Fruit fly (Drosophila melanogaster) whole organism, prepupa: Measurements from ENCODE around the gene CG6420.
A peak's percentile ranks its signal among the peaks of the same experiment; 100 is the strongest.

ENCODE experiments used
- Blimp-1 ChIP-seq: fragments of 200-800 bp; sonication (Bioruptor generic); optimal IDR thresholded peaks from 3 replicates; lab custom pipeline; 2017; ENCODE audit warnings: missing biosample characterization, missing genetic modification characterization, mild to moderate bottlenecking, moderate library complexity, missing genetic modification reagents
- CG10631 ChIP-seq: fragments of 200-800 bp; sonication (Bioruptor generic); optimal IDR thresholded peaks from 2 replicates; lab custom pipeline; 2016; ENCODE audit warnings: missing biosample characterization, missing genetic modification characterization
- CG11294 ChIP-seq: fragments of 200-800 bp; sonication (Bioruptor generic); IDR thresholded peaks from 2 replicates; pipeline ENCODE4 v1.3.6; 2022; ENCODE audit warnings: missing biosample characterization, missing genetic modification characterization
- CG11762 ChIP-seq: fragments of 200-800 bp; sonication (Bioruptor generic); optimal IDR thresholded peaks from 3 replicates; lab custom pipeline; 2016; ENCODE audit warnings: missing biosample characterization, missing genetic modification characterization; ENCODE audit not compliant: insufficient read depth
- CG11902 ChIP-seq: fragments of 200-800 bp; sonication (Bioruptor generic); optimal IDR thresholded peaks from 3 replicates; lab custom pipeline; 2016; ENCODE audit warnings: missing biosample characterization, missing genetic modification characterization
- CG3032 ChIP-seq: fragments of 200-800 bp; optimal IDR thresholded peaks from 2 replicates; lab custom pipeline; 2019; ENCODE audit warnings: missing biosample characterization, mild to moderate bottlenecking, missing genetic modification characterization, moderate library complexity
- CG31627 ChIP-seq: fragments of 200-800 bp; sonication (Bioruptor generic); optimal IDR thresholded peaks from 3 replicates; lab custom pipeline; 2016; ENCODE audit warnings: missing biosample characterization, missing genetic modification characterization
- CG32006 ChIP-seq: fragments of 200-800 bp; sonication (Bioruptor generic); optimal IDR thresholded peaks from 3 replicates; lab custom pipeline; 2017; ENCODE audit warnings: missing biosample characterization, mild to moderate bottlenecking, missing genetic modification characterization
- CG4318 ChIP-seq: fragments of 200-800 bp; sonication (Bioruptor generic); optimal IDR thresholded peaks from 3 replicates; lab custom pipeline; 2017; ENCODE audit warnings: missing biosample characterization, mild to moderate bottlenecking, missing genetic modification characterization
- CG6792 ChIP-seq: fragments of 200-800 bp; sonication (Bioruptor generic); optimal IDR thresholded peaks from 3 replicates; lab custom pipeline; 2016; ENCODE audit warnings: missing biosample characterization, missing genetic modification characterization
- CG6808 ChIP-seq: fragments of 200-800 bp; sonication (Bioruptor generic); optimal IDR thresholded peaks from 3 replicates; lab custom pipeline; 2017; ENCODE audit warnings: missing biosample characterization, missing genetic modification characterization, mild to moderate bottlenecking, moderate library complexity, missing genetic modification reagents
- CG7368 ChIP-seq: fragments of 200-800 bp; sonication (Bioruptor generic); optimal IDR thresholded peaks from 3 replicates; lab custom pipeline; 2016; ENCODE audit warnings: missing biosample characterization, missing genetic modification characterization
- CG8119 ChIP-seq: fragments of 200-800 bp; sonication (Bioruptor generic); IDR thresholded peaks from 3 replicates; pipeline ENCODE4 v1.3.6; 2022; ENCODE audit warnings: missing biosample characterization, missing genetic modification characterization
- CG8632 ChIP-seq: fragments of 200-800 bp; sonication (Bioruptor generic); optimal IDR thresholded peaks from 3 replicates; lab custom pipeline; 2016; ENCODE audit warnings: missing biosample characterization, missing genetic modification characterization
- CG9139 ChIP-seq: fragments of 200-800 bp; sonication (Bioruptor generic); optimal IDR thresholded peaks from 3 replicates; lab custom pipeline; 2017; ENCODE audit warnings: missing biosample characterization, mild to moderate bottlenecking, missing genetic modification characterization
- Eip78C ChIP-seq: fragments of 200-800 bp; sonication (Bioruptor generic); peaks from one replicate; lab custom pipeline; 2016; ENCODE audit warnings: missing biosample characterization, missing genetic modification characterization
- Ets21C ChIP-seq: fragments of 200-800 bp; sonication (Bioruptor generic); optimal IDR thresholded peaks from 3 replicates; lab custom pipeline; 2016; ENCODE audit warnings: missing biosample characterization, missing genetic modification characterization
- Hr39 ChIP-seq: fragments of 200-800 bp; sonication (Bioruptor generic); optimal IDR thresholded peaks from 2 replicates; lab custom pipeline; 2016; ENCODE audit warnings: missing biosample characterization, missing genetic modification characterization
- Hr4 ChIP-seq: fragments of 200-800 bp; sonication (Bioruptor generic); optimal IDR thresholded peaks from 3 replicates; lab custom pipeline; 2016; ENCODE audit warnings: missing biosample characterization, missing genetic modification characterization
- Met ChIP-seq: fragments of 200-800 bp; sonication (Bioruptor generic); optimal IDR thresholded peaks from 3 replicates; lab custom pipeline; 2016; ENCODE audit warnings: missing biosample characterization, missing genetic modification characterization
- Smox ChIP-seq: fragments of 200-800 bp; sonication (Bioruptor generic); optimal IDR thresholded peaks from 3 replicates; lab custom pipeline; 2016; ENCODE audit warnings: missing biosample characterization, missing genetic modification characterization
- Sox15 ChIP-seq: fragments of 200-800 bp; sonication (Bioruptor generic); optimal IDR thresholded peaks from 3 replicates; lab custom pipeline; 2016; ENCODE audit warnings: missing biosample characterization, missing genetic modification characterization
- achi ChIP-seq: fragments of 200-800 bp; sonication (Bioruptor generic); optimal IDR thresholded peaks from 3 replicates; lab custom pipeline; 2016; ENCODE audit warnings: missing biosample characterization, missing genetic modification characterization
- dac ChIP-seq: fragments of 200-800 bp; sonication (Bioruptor generic); optimal IDR thresholded peaks from 2 replicates; lab custom pipeline; 2017; ENCODE audit warnings: missing biosample characterization, mild to moderate bottlenecking, missing genetic modification characterization
- eg ChIP-seq: fragments of 200-800 bp; sonication (Bioruptor generic); IDR thresholded peaks from 3 replicates; pipeline ENCODE4 v1.3.6; 2022; ENCODE audit warnings: missing biosample characterization, missing genetic modification characterization
- esn ChIP-seq: fragments of 200-800 bp; sonication (Bioruptor generic); optimal IDR thresholded peaks from 2 replicates; lab custom pipeline; 2016; ENCODE audit warnings: missing biosample characterization, mild to moderate bottlenecking, missing genetic modification characterization, moderate library complexity
- fd85E ChIP-seq: fragments of 200-800 bp; sonication (Bioruptor generic); optimal IDR thresholded peaks from 3 replicates; lab custom pipeline; 2016; ENCODE audit warnings: missing biosample characterization, missing genetic modification characterization
- lz ChIP-seq: fragments of 200-800 bp; sonication (Bioruptor generic); optimal IDR thresholded peaks from 3 replicates; lab custom pipeline; 2016; ENCODE audit warnings: missing biosample characterization, missing genetic modification characterization
- pdm3 ChIP-seq: fragments of 200-800 bp; sonication (Bioruptor generic); optimal IDR thresholded peaks from 3 replicates; lab custom pipeline; 2016; ENCODE audit warnings: missing biosample characterization, missing genetic modification characterization
- spab ChIP-seq: fragments of 200-800 bp; sonication (Bioruptor generic); optimal IDR thresholded peaks from 2 replicates; lab custom pipeline; 2017; ENCODE audit warnings: missing biosample characterization, mild to moderate bottlenecking, missing genetic modification characterization, missing genetic modification reagents
- svp ChIP-seq: fragments of 200-800 bp; sonication (Bioruptor generic); peaks from one replicate; lab custom pipeline; 2016; ENCODE audit warnings: missing biosample characterization, missing genetic modification characterization
- topi ChIP-seq: fragments of 200-800 bp; sonication (Bioruptor generic); optimal IDR thresholded peaks from 3 replicates; lab custom pipeline; 2016; ENCODE audit warnings: missing biosample characterization, missing genetic modification characterization
- vri ChIP-seq: fragments of 200-800 bp; sonication (Bioruptor generic); optimal IDR thresholded peaks from 3 replicates; lab custom pipeline; 2016; ENCODE audit warnings: missing biosample characterization, mild to moderate bottlenecking, missing genetic modification characterization

The CG6420 gene

DNA sequence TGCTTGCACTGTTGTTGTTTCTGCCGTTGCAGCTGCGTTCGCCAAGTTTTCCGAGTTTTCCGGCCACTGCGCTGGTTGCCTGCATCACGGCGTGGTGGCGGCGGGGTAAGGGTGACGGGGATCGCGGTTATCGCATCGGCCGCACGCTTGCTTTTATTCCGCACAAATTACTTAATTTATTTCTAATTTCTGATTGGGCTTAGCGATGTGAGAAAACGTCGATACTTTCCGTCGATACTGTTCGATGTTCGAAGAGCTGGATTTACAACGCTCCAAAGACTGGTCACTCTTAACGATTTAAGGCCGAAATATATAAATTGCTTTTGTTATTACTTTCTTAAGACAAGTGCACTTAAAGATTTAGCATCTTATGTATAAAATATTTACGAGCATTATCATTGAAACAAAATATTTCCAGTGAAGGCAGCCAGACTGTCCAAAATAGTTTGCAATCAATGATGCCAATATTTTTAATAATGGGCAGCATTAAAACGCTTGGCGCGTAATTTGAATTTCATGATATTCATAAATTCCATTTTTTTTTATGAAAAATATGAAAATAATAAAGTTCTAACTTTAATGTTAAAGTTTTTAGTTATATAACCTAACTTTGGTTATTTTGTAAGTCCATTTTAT lies at the start of gene CG6420:
Gene CG6420 (minus strand): TSS at position 240 of the 636 bp plus-strand sequence.
- TF ChIP-seq CG6792: no peak
- peak; percentile 100 for TF ChIP-seq CG6808
- peak; percentile 76 for TF ChIP-seq vri
- no peak for TF ChIP-seq CG4318
- peak; percentile 16 for TF ChIP-seq Eip78C (GFP tag; lab: Kevin White, UChicago)

DNA sequence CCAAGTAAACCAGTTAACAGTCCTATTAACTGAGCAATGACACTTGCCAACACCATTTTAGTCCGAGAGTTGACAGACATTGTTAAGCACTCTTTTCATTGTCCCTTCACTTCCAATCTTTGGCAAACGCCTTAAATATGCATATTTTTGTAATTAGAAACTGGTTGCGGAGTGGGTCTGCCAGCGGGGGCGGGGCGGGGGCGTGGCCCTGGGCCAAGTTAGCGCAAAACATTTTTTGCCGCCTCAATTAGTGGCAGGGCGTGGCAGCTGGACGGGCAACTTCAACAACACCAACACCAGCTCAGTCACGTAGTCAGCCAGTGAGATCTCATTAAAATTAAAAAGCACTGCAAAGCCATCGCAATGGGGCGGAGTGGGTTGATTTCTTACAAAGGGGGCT lies 36.7 kb upstream of the CG6420 start:
- TF ChIP-seq CG31627 (GFP tag; lab: Kevin White, UChicago): no peak
- TF ChIP-seq vri: no peak
- TF ChIP-seq CG10631 (GFP tag; lab: Kevin White, UChicago): no peak
- TF ChIP-seq esn: no peak
- TF ChIP-seq achi: no peak
- no peak for TF ChIP-seq Eip78C (GFP tag; lab: Kevin White, UChicago)
- TF ChIP-seq Sox15 (GFP tag; lab: Kevin White, UChicago): no peak
- TF ChIP-seq CG11902 (GFP tag; lab: Kevin White, UChicago): no peak
- no peak for TF ChIP-seq CG11762 (GFP tag; lab: Kevin White, UChicago)
- TF ChIP-seq dac (GFP tag; lab: Kevin White, UChicago): no peak

DNA sequence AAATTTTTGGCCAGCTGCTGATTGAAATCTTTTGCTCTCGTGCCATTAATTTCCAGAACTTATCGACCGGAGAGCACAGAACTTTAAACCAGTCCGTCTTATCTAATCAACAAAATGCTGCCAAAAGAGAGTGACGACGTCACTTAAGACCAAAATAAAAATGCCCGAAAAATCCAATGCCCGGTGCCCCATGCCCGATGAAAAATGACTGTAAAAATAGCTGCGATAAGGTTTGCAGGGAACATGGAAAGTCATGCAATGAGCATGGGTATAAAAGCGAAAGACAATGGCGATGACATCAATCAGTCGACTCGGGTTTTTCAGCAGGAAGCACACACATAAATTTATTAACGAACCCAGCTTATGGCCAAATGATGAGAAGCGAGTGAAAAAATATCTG lies 12.3 kb upstream of the CG6420 start, which contains the start of gene CG14247:
Gene CG14247 (plus strand): TSS at position 301 of the 400 bp plus-strand sequence.
- TF ChIP-seq lz (no peak), CG8119 (GFP tag; lab: Robert Waterston, UW) (no peak), spab (GFP tag; lab: Kevin White, UChicago) (no peak), CG3032 (tag; lab: Kevin White, UChicago) (no peak), CG9139 (GFP tag; lab: Kevin White, UChicago) (no peak), vri (no peak), Ets21C (GFP tag; lab: Kevin White, UChicago) (no peak), Hr4 (GFP tag; lab: Kevin White, UChicago) (no peak), eg (GFP tag; lab: Robert Waterston, UW) (no peak)

DNA sequence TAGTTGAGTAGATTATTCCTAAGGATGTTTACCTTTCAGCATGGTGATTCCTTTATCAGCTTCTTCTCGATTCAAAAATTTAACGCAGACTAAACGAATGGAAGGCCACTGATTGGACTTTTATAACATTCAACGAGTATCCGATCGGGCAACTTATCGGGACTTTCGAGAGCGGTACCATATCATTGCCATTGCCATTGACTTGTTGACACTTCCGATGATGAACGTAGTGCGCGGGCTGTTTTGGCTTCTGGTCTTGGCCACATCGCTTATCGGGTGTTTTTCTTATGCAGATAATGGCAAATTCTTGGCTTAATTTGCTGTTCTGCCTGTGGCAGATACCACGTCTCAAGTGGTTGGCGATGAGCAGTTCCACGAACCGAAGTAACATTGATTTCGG lies 11.2 kb upstream of the CG6420 start, which contains the start of gene CG6403:
Gene CG6403 (minus strand): TSS at position 101 of the 400 bp plus-strand sequence.
- TF ChIP-seq CG11902 (GFP tag; lab: Kevin White, UChicago) (no peak), Blimp-1 (GFP tag; lab: Kevin White, UChicago) (no peak), fd85E (GFP tag; lab: Kevin White, UChicago) (no peak), eg (GFP tag; lab: Robert Waterston, UW) (no peak), pdm3 (no peak), lz (no peak), CG7368 (no peak), CG3032 (tag; lab: Kevin White, UChicago) (no peak), CG32006 (GFP tag; lab: Kevin White, UChicago) (no peak), spab (GFP tag; lab: Kevin White, UChicago) (no peak), CG11294 (GFP tag; lab: Robert Waterston, UW) (no peak), svp (no peak)

DNA sequence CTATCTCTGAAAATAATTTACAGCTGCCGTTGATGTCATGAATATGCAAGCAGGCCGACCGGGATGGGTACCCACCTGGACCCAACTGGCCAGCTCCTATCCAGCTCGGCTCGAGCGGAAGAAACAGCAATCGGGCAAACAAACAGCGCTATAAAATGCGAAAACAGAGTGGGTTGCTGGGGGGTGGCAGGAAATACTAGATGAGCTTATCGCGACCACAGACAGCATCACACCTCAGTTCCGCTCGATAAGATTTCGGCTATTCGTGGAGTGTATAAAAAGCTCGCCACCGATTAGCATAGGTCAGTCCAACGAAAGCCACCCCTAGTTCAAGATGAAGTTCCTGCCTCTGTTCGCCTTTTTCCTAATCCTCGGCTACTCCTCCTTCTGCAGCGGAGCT lies 3.4 kb upstream of the CG6420 start, which contains the start of gene CG14245:
Gene CG14245 (plus strand): TSS at position 301 of the 400 bp plus-strand sequence.
- no peak for TF ChIP-seq CG11902 (GFP tag; lab: Kevin White, UChicago)
- no peak for TF ChIP-seq svp
- no peak for TF ChIP-seq fd85E (GFP tag; lab: Kevin White, UChicago)
- TF ChIP-seq spab (GFP tag; lab: Kevin White, UChicago): no peak
- no peak for TF ChIP-seq Smox (GFP tag; lab: Kevin White, UChicago)
- no peak for TF ChIP-seq Met (GFP tag; lab: Kevin White, UChicago)
- no peak for TF ChIP-seq esn
- no peak for TF ChIP-seq eg (GFP tag; lab: Robert Waterston, UW)
- no peak for TF ChIP-seq CG8632 (GFP tag; lab: Kevin White, UChicago)
- no peak for TF ChIP-seq topi (GFP tag; lab: Kevin White, UChicago)
- TF ChIP-seq CG11294 (GFP tag; lab: Robert Waterston, UW): no peak
- TF ChIP-seq CG10631 (GFP tag; lab: Kevin White, UChicago): no peak
- TF ChIP-seq Sox15 (GFP tag; lab: Kevin White, UChicago): no peak
- no peak for TF ChIP-seq CG9139 (GFP tag; lab: Kevin White, UChicago)
- no peak for TF ChIP-seq Hr39 (GFP tag; lab: Kevin White, UChicago)
